Fruit fly (Drosophila melanogaster) whole organism, embryonic: ENCODE results near the gene CG2854.
A peak's percentile ranks its signal among the peaks of the same experiment; 100 is the strongest.

ENCODE experiments used
- CG11085 ChIP-seq: fragments of 200-800 bp; sonication (Bioruptor generic); IDR thresholded peaks from 2 replicates; pipeline ENCODE4 v1.3.6; 2022; ENCODE audit warnings: missing biosample characterization, missing genetic modification characterization
- CG11723 ChIP-seq: fragments of 200-800 bp; sonication (Bioruptor generic); optimal IDR thresholded peaks from 2 replicates; lab custom pipeline; 2017; ENCODE audit warnings: missing biosample characterization, mild to moderate bottlenecking, missing genetic modification characterization
- CG12744 ChIP-seq: fragments of 200-800 bp; sonication (Bioruptor generic); optimal IDR thresholded peaks from 2 replicates; lab custom pipeline; 2016; ENCODE audit warnings: missing biosample characterization, missing genetic modification characterization
- CG13296 ChIP-seq: fragments of 200-800 bp; sonication (Bioruptor generic); optimal IDR thresholded peaks from 3 replicates; lab custom pipeline; 2018; ENCODE audit warnings: missing biosample characterization, mild to moderate bottlenecking, missing genetic modification characterization
- CG15269 ChIP-seq: fragments of 200-800 bp; sonication (Bioruptor generic); optimal IDR thresholded peaks from 2 replicates; lab custom pipeline; 2018; ENCODE audit warnings: missing biosample characterization, mild to moderate bottlenecking, missing genetic modification characterization, moderate library complexity
- CG2116 ChIP-seq: fragments of 200-800 bp; sonication (Bioruptor generic); optimal IDR thresholded peaks from 3 replicates; lab custom pipeline; 2018; ENCODE audit warnings: missing biosample characterization, mild to moderate bottlenecking, missing genetic modification characterization
- CG3281 ChIP-seq: fragments of 200-800 bp; sonication (Bioruptor generic); optimal IDR thresholded peaks from 3 replicates; lab custom pipeline; 2017; ENCODE audit warnings: missing biosample characterization, mild to moderate bottlenecking, missing genetic modification characterization
- CG4730 ChIP-seq: fragments of 200-800 bp; sonication (Bioruptor generic); IDR thresholded peaks from 2 replicates; pipeline ENCODE4 v1.3.6; 2022; ENCODE audit warnings: missing biosample characterization, missing genetic modification characterization
- CG6175 ChIP-seq: fragments of 200-800 bp; sonication (Bioruptor generic); IDR thresholded peaks from 3 replicates; pipeline ENCODE4 v1.3.6; 2022; ENCODE audit warnings: missing biosample characterization, missing genetic modification characterization
- CG6254 ChIP-seq: fragments of 200-800 bp; sonication (Bioruptor generic); optimal IDR thresholded peaks from 3 replicates; lab custom pipeline; 2017; ENCODE audit warnings: mild to moderate bottlenecking, missing biosample characterization, missing genetic modification reagents, missing genetic modification characterization
- CG8281 ChIP-seq: fragments of 200-800 bp; sonication (Bioruptor generic); optimal IDR thresholded peaks from 2 replicates; lab custom pipeline; 2018; ENCODE audit warnings: missing biosample characterization, mild to moderate bottlenecking, missing genetic modification characterization, moderate library complexity
- CG8359 ChIP-seq: fragments of 200-800 bp; sonication (Bioruptor generic); optimal IDR thresholded peaks from 2 replicates; lab custom pipeline; 2017; ENCODE audit warnings: missing biosample characterization, mild to moderate bottlenecking, missing genetic modification characterization, borderline replicate concordance
- CG9876 ChIP-seq: fragments of 200-800 bp; sonication (Bioruptor generic); optimal IDR thresholded peaks from 2 replicates; lab custom pipeline; 2016; ENCODE audit warnings: missing biosample characterization, missing genetic modification characterization
- CG9932 ChIP-seq: fragments of 200-800 bp; sonication (Bioruptor generic); IDR thresholded peaks from 2 replicates; pipeline ENCODE4 v1.3.6; 2022; ENCODE audit warnings: missing biosample characterization, missing genetic modification characterization
- CHES-1-like ChIP-seq: fragments of 200-800 bp; sonication (Bioruptor generic); optimal IDR thresholded peaks from 2 replicates; lab custom pipeline; 2016; ENCODE audit warnings: missing biosample characterization, missing genetic modification characterization
- Dek ChIP-seq: fragments of 200-800 bp; sonication (Bioruptor generic); optimal IDR thresholded peaks from 3 replicates; lab custom pipeline; 2019; ENCODE audit warnings: missing biosample characterization, mild to moderate bottlenecking, missing genetic modification characterization, moderate library complexity
- Dip2 ChIP-seq: fragments of 200-800 bp; sonication (Bioruptor generic); IDR thresholded peaks from 2 replicates; pipeline ENCODE4 v1.3.6; 2022; ENCODE audit warnings: missing biosample characterization, missing genetic modification characterization
- Dp ChIP-seq: fragments of 200-800 bp; sonication (Bioruptor generic); optimal IDR thresholded peaks from 2 replicates; lab custom pipeline; 2018; ENCODE audit warnings: missing biosample characterization, mild to moderate bottlenecking, missing genetic modification characterization, moderate library complexity
- Eip74EF ChIP-seq, 2 experiments: fragments of 200-800 bp in 1 of 2; fragments of >200 bp in 1 of 2; sonication (Bioruptor generic) in 1 of 2; optimal IDR thresholded peaks; 2 replicates each; lab custom pipeline; 2017 to 2019; ENCODE audit warnings: missing biosample characterization in 2 of 2, missing genetic modification characterization in 2 of 2, mild to moderate bottlenecking in 1 of 2, moderate library complexity in 1 of 2
- HHEX ChIP-seq: fragments of 200-800 bp; sonication (Bioruptor generic); optimal IDR thresholded peaks from 3 replicates; lab custom pipeline; 2017; ENCODE audit warnings: missing biosample characterization, mild to moderate bottlenecking, missing genetic modification characterization, missing genetic modification reagents
- HLH54F ChIP-seq: fragments of 200-800 bp; sonication (Bioruptor generic); optimal IDR thresholded peaks from 3 replicates; lab custom pipeline; 2016; ENCODE audit warnings: missing biosample characterization, missing genetic modification characterization
- Hmr ChIP-seq: fragments of 200-800 bp; sonication (Bioruptor generic); optimal IDR thresholded peaks from 3 replicates; lab custom pipeline; 2017; ENCODE audit warnings: mild to moderate bottlenecking, missing biosample characterization, missing genetic modification reagents, missing genetic modification characterization
- Hr3 ChIP-seq: fragments of 200-800 bp; sonication (Bioruptor generic); optimal IDR thresholded peaks from 3 replicates; lab custom pipeline; 2016; ENCODE audit warnings: missing biosample characterization, missing genetic modification characterization
- Hr39 ChIP-seq: fragments of >200 bp; optimal IDR thresholded peaks from 2 replicates; lab custom pipeline; 2017
- Meics ChIP-seq: fragments of 200-800 bp; sonication (Bioruptor generic); optimal IDR thresholded peaks from 2 replicates; lab custom pipeline; 2017; ENCODE audit warnings: missing biosample characterization, mild to moderate bottlenecking, missing genetic modification characterization
- Nf-YB ChIP-seq: fragments of 200-800 bp; sonication (Bioruptor generic); optimal IDR thresholded peaks from 3 replicates; lab custom pipeline; 2019; ENCODE audit warnings: missing biosample characterization, mild to moderate bottlenecking, missing genetic modification characterization, moderate library complexity
- Scr ChIP-seq: fragments of 200-800 bp; sonication (Bioruptor generic); IDR thresholded peaks from 2 replicates; pipeline ENCODE4 v1.3.6; 2022; ENCODE audit warnings: missing biosample characterization, missing genetic modification characterization; ENCODE audit not compliant: partially characterized antibody
- Six4 ChIP-seq: fragments of 200-800 bp; sonication (Bioruptor generic); optimal IDR thresholded peaks from 2 replicates; lab custom pipeline; 2016; ENCODE audit warnings: missing biosample characterization, missing genetic modification characterization
- Sry-β ChIP-seq: fragments of 200-800 bp; sonication (Bioruptor generic); optimal IDR thresholded peaks from 2 replicates; lab custom pipeline; 2018; ENCODE audit warnings: missing biosample characterization, mild to moderate bottlenecking, missing genetic modification characterization, moderate library complexity
- az2 ChIP-seq: fragments of 200-800 bp; sonication (Bioruptor generic); optimal IDR thresholded peaks from 3 replicates; lab custom pipeline; 2016; ENCODE audit warnings: missing biosample characterization, missing genetic modification characterization
- bowl ChIP-seq: fragments of 200-800 bp; sonication (Bioruptor generic); IDR thresholded peaks from 2 replicates; pipeline ENCODE4 v1.3.6; 2022; ENCODE audit warnings: missing biosample characterization, missing genetic modification characterization
- chn ChIP-seq: fragments of 200-800 bp; sonication (Bioruptor generic); optimal IDR thresholded peaks from 2 replicates; lab custom pipeline; 2016; ENCODE audit warnings: missing biosample characterization, missing genetic modification characterization
- eve ChIP-seq, 2 experiments: fragments of >200 bp; optimal IDR thresholded peaks; 2 replicates each; lab custom pipeline; 2017; ENCODE audit warnings: missing biosample characterization in 2 of 2, missing genetic modification characterization in 2 of 2
- eyg ChIP-seq: fragments of 200-800 bp; sonication (Bioruptor generic); optimal IDR thresholded peaks from 3 replicates; lab custom pipeline; 2016; ENCODE audit warnings: missing biosample characterization, missing genetic modification characterization
- fd64A ChIP-seq: fragments of 200-800 bp; sonication (Bioruptor generic); optimal IDR thresholded peaks from 3 replicates; lab custom pipeline; 2018; ENCODE audit warnings: missing biosample characterization, mild to moderate bottlenecking, missing genetic modification characterization
- hbn ChIP-seq: fragments of 200-800 bp; sonication (Bioruptor generic); IDR thresholded peaks from 2 replicates; pipeline ENCODE4 v1.3.6; 2022; ENCODE audit warnings: missing biosample characterization, missing genetic modification characterization; ENCODE audit not compliant: partially characterized antibody
- inv ChIP-seq: fragments of 200-800 bp; sonication (Bioruptor generic); IDR thresholded peaks from 2 replicates; pipeline ENCODE4 v1.3.6; 2022; ENCODE audit warnings: missing biosample characterization, missing genetic modification characterization; ENCODE audit not compliant: partially characterized antibody
- klu ChIP-seq: fragments of 200-800 bp; sonication (Bioruptor generic); IDR thresholded peaks from 2 replicates; pipeline ENCODE4 v1.3.6; 2022; ENCODE audit warnings: missing biosample characterization, missing genetic modification characterization
- nerfin-1 ChIP-seq: fragments of 200-800 bp; sonication (Bioruptor generic); optimal IDR thresholded peaks from 3 replicates; lab custom pipeline; 2019; ENCODE audit warnings: missing biosample characterization, mild to moderate bottlenecking, missing genetic modification characterization, moderate library complexity
- nmo ChIP-seq: fragments of 200-800 bp; sonication (Bioruptor generic); optimal IDR thresholded peaks from 2 replicates; lab custom pipeline; 2018; ENCODE audit warnings: missing biosample characterization, mild to moderate bottlenecking, missing genetic modification characterization, moderate library complexity
- org-1 ChIP-seq: fragments of 200-800 bp; sonication (Bioruptor generic); optimal IDR thresholded peaks from 2 replicates; lab custom pipeline; 2017; ENCODE audit warnings: missing biosample characterization, missing genetic modification characterization
- p53 ChIP-seq: fragments of 200-800 bp; sonication (Bioruptor generic); optimal IDR thresholded peaks from 2 replicates; lab custom pipeline; 2016; ENCODE audit warnings: missing biosample characterization, missing genetic modification characterization
- ro ChIP-seq: fragments of 200-800 bp; sonication (Bioruptor generic); IDR thresholded peaks from 2 replicates; pipeline ENCODE4 v1.3.6; 2022; ENCODE audit warnings: missing biosample characterization, missing genetic modification characterization
- seq ChIP-seq: fragments of 200-800 bp; sonication (Bioruptor generic); IDR thresholded peaks from 2 replicates; pipeline ENCODE4 v1.3.6; 2022; ENCODE audit warnings: missing biosample characterization, missing genetic modification characterization
- unc-4 ChIP-seq: fragments of 200-800 bp; sonication (Bioruptor generic); IDR thresholded peaks from 2 replicates; pipeline ENCODE4 v1.3.6; 2022; ENCODE audit warnings: missing biosample characterization, missing genetic modification characterization; ENCODE audit not compliant: partially characterized antibody
- vnd ChIP-seq: fragments of 200-800 bp; sonication (Bioruptor generic); IDR thresholded peaks from 3 replicates; pipeline ENCODE4 v1.3.6; 2022; ENCODE audit warnings: missing biosample characterization, missing genetic modification characterization; ENCODE audit not compliant: partially characterized antibody
- wor ChIP-seq: fragments of 200-800 bp; sonication (Bioruptor generic); IDR thresholded peaks from 2 replicates; pipeline ENCODE4 v1.3.6; 2022; ENCODE audit warnings: missing biosample characterization, missing genetic modification characterization
- zfh1 ChIP-seq: fragments of 200-800 bp; sonication (Bioruptor generic); IDR thresholded peaks from 3 replicates; pipeline ENCODE4 v1.3.6; 2022; ENCODE audit warnings: missing biosample characterization, missing genetic modification characterization

CG2854 gene

DNA sequence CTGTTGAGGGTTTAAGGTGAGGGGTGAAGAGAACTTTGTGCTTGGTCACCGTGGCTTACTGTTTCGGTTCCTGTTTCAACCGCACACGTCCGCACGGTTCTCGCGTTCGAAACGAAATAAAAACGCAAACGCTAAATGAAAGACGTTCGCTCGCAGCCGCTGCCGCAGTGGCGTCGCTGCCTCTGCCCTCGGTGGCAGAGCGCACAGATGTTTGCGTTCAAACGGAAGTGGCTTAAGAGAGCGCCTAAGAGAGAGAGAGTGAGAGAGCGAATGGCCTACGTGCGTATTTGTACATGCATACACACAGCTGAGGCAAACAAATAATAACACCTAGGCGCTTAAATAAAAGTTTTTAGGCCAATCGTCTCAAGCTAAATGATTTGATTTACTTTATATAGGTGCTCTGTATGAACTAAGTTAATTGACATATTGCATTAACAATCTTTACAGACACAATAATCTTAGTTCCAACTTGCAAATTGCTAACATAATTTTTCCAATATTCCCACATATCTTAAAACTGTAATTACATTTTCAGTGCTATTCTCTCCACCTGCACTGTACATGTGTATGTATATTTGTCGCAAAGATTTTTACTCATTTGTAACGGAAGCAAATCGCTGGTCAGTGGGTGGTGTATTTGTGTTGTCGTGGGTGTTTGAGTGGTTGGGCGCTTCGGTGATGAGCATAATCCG, 33.5 kb upstream of the CG2854 start, which contains the start of gene CG2865 (continued):
- TF ChIP-seq Nf-YB (GFP tag; lab: Kevin White, UChicago) (peak; percentile 85), nmo (peak; percentile 95), CG2116 (GFP tag; lab: Kevin White, UChicago) (peak; percentile 68), HHEX (peak; percentile 95), vnd (GFP tag; lab: Robert Waterston, UW) (no peak), Six4 (GFP tag; lab: Kevin White, UChicago) (peak; percentile 88), org-1 (GFP tag; lab: Kevin White, UChicago) (peak; percentile 95), Dp (peak; percentile 13), nerfin-1 (peak; percentile 96), p53 (GFP tag; lab: Kevin White, UChicago) (peak; percentile 74), CG6254 (GFP tag; lab: Kevin White, UChicago) (peak; percentile 91), unc-4 (GFP tag; lab: Robert Waterston, UW) (peak; percentile 45; the same call in 1 of the 2 replicates), CG4730 (GFP tag; lab: Robert Waterston, UW) (peak; percentile 78), inv (GFP tag; lab: Robert Waterston, UW) (peak; percentile 20; the same call in 1 of the 2 replicates), CG8281 (tag; lab: Kevin White, UChicago) (peak; percentile 88), az2 (GFP tag; lab: Kevin White, UChicago) (peak; percentile 89), Hr3 (GFP tag; lab: Kevin White, UChicago) (peak; percentile 92), Dip2 (peak; percentile 33; the same call in 1 of the 2 replicates), hbn (GFP tag; lab: Robert Waterston, UW) (no peak), HLH54F (GFP tag; lab: Kevin White, UChicago) (peak; percentile 92), Dek (tag; lab: Kevin White, UChicago) (peak; percentile 94), CG9876 (peak; percentile 57), CG11085 (GFP tag; lab: Robert Waterston, UW) (peak; percentile 41; the same call in 1 of the 2 replicates), CG12744 (GFP tag; lab: Kevin White, UChicago) (peak; percentile 80), Scr (no peak; the same call in 1 of the 2 replicates), Meics (GFP tag; lab: Kevin White, UChicago) (peak; percentile 97), Hmr (GFP tag; lab: Kevin White, UChicago) (peak; percentile 97), CG6175 (GFP tag; lab: Robert Waterston, UW) (peak; percentile 69; the same call in 2 of the 3 replicates), CG15269 (tag; lab: Kevin White, UChicago) (peak; percentile 97), CG3281 (GFP tag; lab: Kevin White, UChicago) (peak; percentile 97), CG13296 (GFP tag; lab: Kevin White, UChicago) (peak; percentile 98), klu (peak; percentile 85), ro (GFP tag; lab: Robert Waterston, UW) (no peak; the same call in 1 of the 2 replicates), Eip74EF (GFP tag; optimal IDR thresholded peaks at IDR 0.05; lab: Kevin White, UChicago) (peak in 1 of 2 experiments; percentile 96), seq (GFP tag; lab: Robert Waterston, UW) (peak; percentile 94), Hr39 (lab: Kevin White, UChicago) (no peak), fd64A (GFP tag; lab: Kevin White, UChicago) (peak; percentile 90), Sry-β (GFP tag; lab: Kevin White, UChicago) (peak; percentile 63), bowl (GFP tag; lab: Robert Waterston, UW) (peak; percentile 53; the same call in 1 of the 2 replicates), zfh1 (GFP tag; lab: Robert Waterston, UW) (no peak; the same call in none of the 3 replicates), CG11723 (GFP tag; lab: Kevin White, UChicago) (peak; percentile 88), chn (GFP tag; lab: Kevin White, UChicago) (peak; percentile 81), eyg (GFP tag; lab: Kevin White, UChicago) (peak; percentile 76), eve (GFP tag; optimal IDR thresholded peaks at IDR 0.05; lab: Kevin White, UChicago) (peak in 1 of 2 experiments; percentile 99), CHES-1-like (GFP tag; lab: Kevin White, UChicago) (peak; percentile 96), CG8359 (GFP tag; lab: Kevin White, UChicago) (peak; percentile 84), wor (peak; percentile 73), CG9932 (GFP tag; lab: Robert Waterston, UW) (peak; percentile 86)
